Worm (Caenorhabditis elegans) whole organism, young adult: ENCODE data around the gene szy-20.

ENCODE experiments used
- B0336.3 ChIP-seq: fragments of 200-800 bp; sonication (Bioruptor generic); IDR thresholded peaks from 2 replicates; pipeline ENCODE4 v1.3.6; 2022; ENCODE audit warnings: missing genetic modification characterization, missing compliant biosample characterization
- F23B12.7 ChIP-seq: sonication (generic microtip); optimal IDR thresholded peaks from 2 replicates; lab custom pipeline; 2017; ENCODE audit warnings: missing genetic modification characterization, mild to moderate bottlenecking, missing compliant biosample characterization, antibody characterized with exemption, moderate library complexity; ENCODE audit not compliant: insufficient read depth
- F55B11.4 ChIP-seq: sonication (generic microtip); optimal IDR thresholded peaks from 2 replicates; lab custom pipeline; 2016; ENCODE audit warnings: missing compliant biosample characterization, missing genetic modification characterization, borderline replicate concordance; ENCODE audit not compliant: insufficient read depth
- F57A8.1 ChIP-seq: fragments of 200-800 bp; sonication (Bioruptor generic); optimal IDR thresholded peaks from 2 replicates; lab custom pipeline; 2018; ENCODE audit warnings: mild to moderate bottlenecking, missing genetic modification characterization, moderate library complexity, missing compliant biosample characterization
- K11D2.4 ChIP-seq: fragments of 200-800 bp; sonication (Bioruptor generic); IDR thresholded peaks from 2 replicates; pipeline ENCODE4 v1.3.6; 2022; ENCODE audit warnings: missing genetic modification reagents, missing genetic modification characterization, missing compliant biosample characterization
- Y53G8AR.9 ChIP-seq: fragments of 200-800 bp; sonication (Bioruptor generic); conservative IDR thresholded peaks from 2 replicates; pipeline ENCODE4 v1.3.6; 2022; ENCODE audit warnings: missing genetic modification reagents, missing genetic modification characterization, missing compliant biosample characterization
- Y67H2A.10 ChIP-seq: fragments of 200-800 bp; sonication (Bioruptor generic); conservative IDR thresholded peaks from 2 replicates; pipeline ENCODE4 v1.3.6; 2022; ENCODE audit warnings: missing genetic modification reagents, missing genetic modification characterization, missing compliant biosample characterization
- Y95B8A.8 ChIP-seq: fragments of 200-800 bp; sonication (Bioruptor generic); IDR thresholded peaks from 2 replicates; pipeline ENCODE4 v1.3.6; 2022; ENCODE audit warnings: missing genetic modification reagents, missing genetic modification characterization, missing compliant biosample characterization
- attf-3 ChIP-seq: fragments of 200-800 bp; sonication (Bioruptor generic); conservative IDR thresholded peaks from 2 replicates; pipeline ENCODE4 v1.3.6; 2022; ENCODE audit warnings: missing genetic modification reagents, missing genetic modification characterization, missing compliant biosample characterization
- attf-5 ChIP-seq: fragments of 200-800 bp; sonication (Bioruptor generic); optimal IDR thresholded peaks from 2 replicates; lab custom pipeline; 2018; ENCODE audit warnings: mild to moderate bottlenecking, missing genetic modification characterization, missing compliant biosample characterization
- ceh-100 ChIP-seq: fragments of 200-800 bp; sonication (Bioruptor generic); IDR thresholded peaks from 2 replicates; pipeline ENCODE4 v1.3.6; 2022; ENCODE audit warnings: missing genetic modification reagents, missing genetic modification characterization, missing compliant biosample characterization
- ceh-79 ChIP-seq: sonication (generic microtip); optimal IDR thresholded peaks from 2 replicates; lab custom pipeline; 2017; ENCODE audit warnings: mild to moderate bottlenecking, missing genetic modification characterization, missing compliant biosample characterization
- die-1 ChIP-seq: sonication (generic microtip); optimal IDR thresholded peaks from 2 replicates; lab custom pipeline; 2016; ENCODE audit warnings: missing genotype, mild to moderate bottlenecking, missing genetic modification characterization, missing compliant biosample characterization
- efl-1 ChIP-seq: fragments of 150-350 bp; optimal IDR thresholded peaks from 2 replicates; lab custom pipeline; 2014; ENCODE audit warnings: missing biosample characterization, missing genetic modification reagents, missing genetic modification characterization
- egl-18 ChIP-seq: fragments of 200-800 bp; sonication (Bioruptor generic); IDR thresholded peaks from 2 replicates; pipeline ENCODE4 v1.3.6; 2022; ENCODE audit warnings: missing genetic modification reagents, missing genetic modification characterization, missing compliant biosample characterization
- egl-44 ChIP-seq: fragments of 200-800 bp; sonication (Bioruptor generic); IDR thresholded peaks from 2 replicates; pipeline ENCODE4 v1.3.6; 2022; ENCODE audit warnings: missing genetic modification reagents, missing genetic modification characterization, missing compliant biosample characterization
- egrh-3 ChIP-seq: fragments of 200-800 bp; sonication (Bioruptor generic); IDR thresholded peaks from 2 replicates; pipeline ENCODE4 v1.3.6; 2022; ENCODE audit warnings: missing genetic modification reagents, missing genetic modification characterization, missing compliant biosample characterization
- hsf-1 ChIP-seq: fragments of 200-800 bp; sonication (Bioruptor generic); IDR thresholded peaks from 2 replicates; pipeline ENCODE4 v1.3.6; 2022; ENCODE audit warnings: missing genetic modification reagents, missing genetic modification characterization, missing compliant biosample characterization
- lin-35 ChIP-seq, 3 experiments: fragments of 150-350 bp in 2 of 3; sonication (generic microtip) in 1 of 3; optimal IDR thresholded peaks; 2 replicates each; lab custom pipeline; 2014 to 2018; ENCODE audit warnings: missing biosample characterization in 3 of 3, missing genetic modification characterization in 3 of 3, missing genetic modification reagents in 3 of 3
- lin-40 ChIP-seq: sonication (generic microtip); optimal IDR thresholded peaks from 2 replicates; lab custom pipeline; 2016; ENCODE audit warnings: missing genetic modification characterization, mild to moderate bottlenecking, missing compliant biosample characterization, missing genotype, missing genetic modification reagents
- madf-8 ChIP-seq: fragments of 200-800 bp; sonication (Bioruptor generic); conservative IDR thresholded peaks from 2 replicates; pipeline ENCODE4 v1.3.6; 2022; ENCODE audit warnings: missing genetic modification reagents, missing genetic modification characterization, missing compliant biosample characterization
- mcd-1 ChIP-seq: fragments of 200-800 bp; sonication (Bioruptor generic); IDR thresholded peaks from 2 replicates; pipeline ENCODE4 v1.3.6; 2022; ENCODE audit warnings: missing genetic modification reagents, missing genetic modification characterization, missing compliant biosample characterization
- nfya-2 ChIP-seq: fragments of 200-800 bp; sonication (Bioruptor generic); IDR thresholded peaks from 2 replicates; pipeline ENCODE4 v1.3.6; 2022; ENCODE audit warnings: missing genetic modification reagents, missing genetic modification characterization, missing compliant biosample characterization
- nhr-27 ChIP-seq: fragments of 200-800 bp; sonication (Bioruptor generic); optimal IDR thresholded peaks from 2 replicates; lab custom pipeline; 2018; ENCODE audit warnings: mild to moderate bottlenecking, missing genetic modification characterization, moderate library complexity, missing compliant biosample characterization
- nhr-90 ChIP-seq: sonication (generic microtip); optimal IDR thresholded peaks from 2 replicates; lab custom pipeline; 2016; ENCODE audit warnings: missing genotype, mild to moderate bottlenecking, missing genetic modification characterization, missing compliant biosample characterization
- pbrm-1 ChIP-seq: fragments of 200-800 bp; sonication (Bioruptor generic); IDR thresholded peaks from 2 replicates; pipeline ENCODE4 v1.3.6; 2022; ENCODE audit warnings: missing genetic modification reagents, missing genetic modification characterization, missing compliant biosample characterization
- rpc-1 ChIP-seq, 2 experiments: fragments of 150-350 bp in 1 of 2; sonication (generic microtip) in 1 of 2; optimal IDR thresholded peaks; 2 replicates each; lab custom pipeline; 2014 to 2018; ENCODE audit warnings: missing biosample characterization in 1 of 2, missing genetic modification characterization in 1 of 2, missing genetic modification reagents in 1 of 2, missing genotype in 1 of 2
- somi-1 ChIP-seq: fragments of 200-800 bp; sonication (Bioruptor generic); optimal IDR thresholded peaks from 2 replicates; lab custom pipeline; 2018; ENCODE audit warnings: mild to moderate bottlenecking, missing genetic modification characterization, missing compliant biosample characterization
- tbx-9 ChIP-seq: sonication (generic microtip); optimal IDR thresholded peaks from 2 replicates; lab custom pipeline; 2016; ENCODE audit warnings: borderline replicate concordance, missing genetic modification characterization, inconsistent platforms, missing compliant biosample characterization
- xnd-1 ChIP-seq: sonication (generic microtip); optimal IDR thresholded peaks from 2 replicates; lab custom pipeline; 2016; ENCODE audit warnings: missing genotype, missing genetic modification reagents, missing genetic modification characterization, missing compliant biosample characterization
- zfh-2 ChIP-seq: fragments of 200-800 bp; sonication (Bioruptor generic); conservative IDR thresholded peaks from 2 replicates; pipeline ENCODE4 v1.3.6; 2022; ENCODE audit warnings: missing genetic modification reagents, missing genetic modification characterization, missing compliant biosample characterization
- ztf-18 ChIP-seq: sonication (generic microtip); optimal IDR thresholded peaks from 2 replicates; lab custom pipeline; 2016; ENCODE audit warnings: missing genotype, mild to moderate bottlenecking, missing genetic modification characterization, missing compliant biosample characterization
- ztf-25 ChIP-seq: fragments of 200-800 bp; sonication (Bioruptor generic); IDR thresholded peaks from 2 replicates; pipeline ENCODE4 v1.3.6; 2022; ENCODE audit warnings: missing genetic modification reagents, missing genetic modification characterization, missing compliant biosample characterization

szy-20 gene

ce11 chrII:8933693-8934432, 35.3 kb downstream of the szy-20 start, which contains the start of gene T21B10.3 (continued):
- no peak for TF ChIP-seq egl-44
- peak; percentile 96 for TF ChIP-seq Y95B8A.8 (GFP tag; lab: Robert Waterston, UW)
- peak; percentile 49 for TF ChIP-seq ztf-18 (tag; lab: Kevin White, UChicago)
- TF ChIP-seq ceh-100 (GFP tag; lab: Robert Waterston, UW): peak; percentile 60
- TF ChIP-seq ztf-25 (GFP tag; lab: Robert Waterston, UW): peak; percentile 89
- no peak for TF ChIP-seq zfh-2 (GFP tag; lab: Robert Waterston, UW)
- TF ChIP-seq efl-1 (GFP tag; lab: Kevin White, UChicago): peak; percentile 99
- TF ChIP-seq egrh-3: peak; percentile 31; the same call in 1 of the 2 replicates
- no peak for TF ChIP-seq tbx-9 (tag; lab: Kevin White, UChicago)
- TF ChIP-seq attf-3 (GFP tag; lab: Robert Waterston, UW): peak; percentile 55
- TF ChIP-seq die-1 (tag; lab: Kevin White, UChicago): peak; percentile 68
- peak; percentile 88; the same call in 1 of the 2 replicates for TF ChIP-seq nfya-2 (GFP tag; lab: Robert Waterston, UW)
- peak; percentile 89 for TF ChIP-seq pbrm-1 (GFP tag; lab: Robert Waterston, UW)

ce11 chrII:8932392-8932791, 36.7 kb downstream of the szy-20 start:
- TF ChIP-seq efl-1 (GFP tag; lab: Kevin White, UChicago) (no peak), K11D2.4 (GFP tag; lab: Robert Waterston, UW) (no peak), xnd-1 (no peak), rpc-1 (optimal IDR thresholded peaks at IDR 0.05; lab: Kevin White, UChicago) (no peak), rpc-1 (tag; optimal IDR thresholded peaks at IDR 0.05; lab: Kevin White, UChicago) (no peak), attf-5 (GFP tag; lab: Kevin White, UChicago) (no peak), ceh-79 (no peak), F23B12.7 (tag; lab: Kevin White, UChicago) (no peak), Y67H2A.10 (GFP tag; lab: Robert Waterston, UW) (no peak), lin-40 (tag; lab: Kevin White, UChicago) (no peak), tbx-9 (tag; lab: Kevin White, UChicago) (no peak), F57A8.1 (GFP tag; lab: Kevin White, UChicago) (no peak), F55B11.4 (tag; lab: Kevin White, UChicago) (no peak), Y95B8A.8 (GFP tag; lab: Robert Waterston, UW) (no peak), mcd-1 (no peak), hsf-1 (0 out of 2 replicates have a peak, but pooled peaks have one; percentile 7), somi-1 (GFP tag; lab: Kevin White, UChicago) (no peak), nhr-27 (tag; lab: Kevin White, UChicago) (no peak), madf-8 (GFP tag; lab: Robert Waterston, UW) (no peak), lin-35 (GFP tag; optimal IDR thresholded peaks at IDR 0.05; lab: Kevin White, UChicago) (no peak), egl-18 (GFP tag; lab: Robert Waterston, UW) (0 out of 2 replicates have a peak, but pooled peaks have one; percentile 6), nhr-90 (tag; lab: Kevin White, UChicago) (no peak), Y53G8AR.9 (GFP tag; lab: Robert Waterston, UW) (0 out of 2 replicates have a peak, but pooled peaks have one; percentile 3), die-1 (tag; lab: Kevin White, UChicago) (no peak), zfh-2 (GFP tag; lab: Robert Waterston, UW) (peak; percentile 54; the same call in 1 of the 2 replicates), B0336.3 (no peak)
